Worm (Caenorhabditis elegans) whole organism, late embryonic: ENCODE results near the gene flp-6.

Source experiments
- F13H6.1 ChIP-seq: sonication (generic microtip); optimal IDR thresholded peaks from 2 replicates; lab custom pipeline; 2016; ENCODE audit warnings: missing genetic modification characterization, missing compliant biosample characterization
- K09A11.1 ChIP-seq: sonication (generic microtip); optimal IDR thresholded peaks from 2 replicates; lab custom pipeline; 2017; ENCODE audit warnings: antibody characterized with exemption, mild to moderate bottlenecking, missing genetic modification characterization, missing compliant biosample characterization; ENCODE audit not compliant: insufficient read depth
- T23F11.4 ChIP-seq: fragments of 200-800 bp; sonication (Bioruptor generic); optimal IDR thresholded peaks from 2 replicates; lab custom pipeline; 2018; ENCODE audit warnings: mild to moderate bottlenecking, missing genetic modification characterization, missing compliant biosample characterization
- Y22D7AL.16 ChIP-seq: sonication (generic microtip); optimal IDR thresholded peaks from 2 replicates; lab custom pipeline; 2016; ENCODE audit warnings: missing genetic modification characterization, missing compliant biosample characterization
- ahr-1 ChIP-seq: sonication (generic microtip); optimal IDR thresholded peaks from 2 replicates; lab custom pipeline; 2016; ENCODE audit warnings: missing genetic modification characterization, missing compliant biosample characterization
- ceh-14 ChIP-seq: sonication (generic microtip); optimal IDR thresholded peaks from 2 replicates; lab custom pipeline; 2016; ENCODE audit warnings: missing genotype, missing genetic modification characterization, missing compliant biosample characterization
- ceh-19 ChIP-seq: fragments of 200-800 bp; sonication (Bioruptor generic); optimal IDR thresholded peaks from 2 replicates; lab custom pipeline; 2018; ENCODE audit warnings: mild to moderate bottlenecking, missing genetic modification characterization, missing compliant biosample characterization
- ceh-2 ChIP-seq: sonication (generic microtip); optimal IDR thresholded peaks from 2 replicates; lab custom pipeline; 2016; ENCODE audit warnings: missing genotype, missing genetic modification characterization, missing compliant biosample characterization
- ceh-22 ChIP-seq: sonication (generic microtip); optimal IDR thresholded peaks from 2 replicates; lab custom pipeline; 2017; ENCODE audit warnings: missing biosample characterization, missing genetic modification characterization
- ceh-34 ChIP-seq: sonication (generic microtip); optimal IDR thresholded peaks from 2 replicates; lab custom pipeline; 2016; ENCODE audit warnings: mild to moderate bottlenecking, missing genetic modification characterization, missing compliant biosample characterization
- ceh-48 ChIP-seq: sonication (generic microtip); optimal IDR thresholded peaks from 2 replicates; lab custom pipeline; 2016; ENCODE audit warnings: missing genetic modification characterization, inconsistent platforms, missing compliant biosample characterization
- ceh-6 ChIP-seq: fragments of 200-800 bp; sonication (Bioruptor generic); optimal IDR thresholded peaks from 2 replicates; lab custom pipeline; 2018; ENCODE audit warnings: mild to moderate bottlenecking, missing genetic modification characterization, missing compliant biosample characterization
- dve-1 ChIP-seq: sonication (generic microtip); optimal IDR thresholded peaks from 2 replicates; lab custom pipeline; 2017; ENCODE audit warnings: antibody characterized with exemption, mild to moderate bottlenecking, missing genetic modification characterization, missing compliant biosample characterization
- elt-2 ChIP-seq: sonication (generic microtip); optimal IDR thresholded peaks from 2 replicates; lab custom pipeline; 2016; ENCODE audit warnings: missing genetic modification reagents, missing genetic modification characterization, missing compliant biosample characterization
- ets-4 ChIP-seq: sonication (generic microtip); optimal IDR thresholded peaks from 2 replicates; lab custom pipeline; 2016; ENCODE audit warnings: missing genetic modification characterization, missing compliant biosample characterization
- fax-1 ChIP-seq: sonication (generic microtip); optimal IDR thresholded peaks from 2 replicates; lab custom pipeline; 2016; ENCODE audit warnings: missing genotype, missing genetic modification characterization, missing compliant biosample characterization
- hlh-13 ChIP-seq: fragments of 200-800 bp; sonication (Bioruptor generic); optimal IDR thresholded peaks from 2 replicates; lab custom pipeline; 2018; ENCODE audit warnings: mild to moderate bottlenecking, missing genetic modification characterization, missing compliant biosample characterization
- lim-6 ChIP-seq: sonication (generic microtip); optimal IDR thresholded peaks from 2 replicates; lab custom pipeline; 2016; ENCODE audit warnings: missing genetic modification characterization, missing compliant biosample characterization
- mec-3 ChIP-seq: sonication (generic microtip); optimal IDR thresholded peaks from 2 replicates; lab custom pipeline; 2016; ENCODE audit warnings: borderline replicate concordance, missing genetic modification characterization, missing compliant biosample characterization
- nfya-1 ChIP-seq: sonication (generic microtip); optimal IDR thresholded peaks from 2 replicates; lab custom pipeline; 2017; ENCODE audit warnings: missing genetic modification characterization, mild to moderate bottlenecking, missing compliant biosample characterization, antibody characterized with exemption, moderate library complexity
- nhr-232 ChIP-seq: sonication (generic microtip); optimal IDR thresholded peaks from 2 replicates; lab custom pipeline; 2016; ENCODE audit warnings: missing genetic modification characterization, missing compliant biosample characterization
- npax-4 ChIP-seq: sonication (generic microtip); optimal IDR thresholded peaks from 2 replicates; lab custom pipeline; 2016; ENCODE audit warnings: missing genetic modification characterization, missing compliant biosample characterization
- pha-2 ChIP-seq: sonication (generic microtip); optimal IDR thresholded peaks from 2 replicates; lab custom pipeline; 2017; ENCODE audit warnings: mild to moderate bottlenecking, missing genetic modification characterization, missing compliant biosample characterization
- sdc-2 ChIP-seq: sonication (generic microtip); optimal IDR thresholded peaks from 2 replicates; lab custom pipeline; 2016; ENCODE audit warnings: missing genotype, missing genetic modification characterization, missing compliant biosample characterization
- sox-2 ChIP-seq: fragments of 200-800 bp; sonication (Bioruptor generic); IDR thresholded peaks from 2 replicates; pipeline ENCODE4 v1.3.6; 2022; ENCODE audit warnings: missing genetic modification reagents, missing genetic modification characterization, missing compliant biosample characterization
- sox-4 ChIP-seq: sonication (generic microtip); optimal IDR thresholded peaks from 2 replicates; lab custom pipeline; 2017; ENCODE audit warnings: mild to moderate bottlenecking, missing genetic modification characterization, inconsistent platforms, missing compliant biosample characterization
- tbx-7 ChIP-seq: sonication (generic microtip); optimal IDR thresholded peaks from 2 replicates; lab custom pipeline; 2016; ENCODE audit warnings: missing genotype, missing genetic modification characterization, missing compliant biosample characterization
- ttx-3 ChIP-seq: sonication (generic microtip); optimal IDR thresholded peaks from 2 replicates; lab custom pipeline; 2016; ENCODE audit warnings: missing genetic modification reagents, missing genetic modification characterization, missing compliant biosample characterization
- unc-3 ChIP-seq, 2 experiments: fragments of 200-800 bp in 1 of 2; sonication (Bioruptor generic) in 1 of 2; sonication (generic microtip) in 1 of 2; conservative IDR thresholded peaks in 1 of 2; optimal IDR thresholded peaks in 1 of 2; 2 replicates each; pipeline versions ENCODE4 v1.3.6 to Lab custom; 2016 to 2022; ENCODE audit warnings: missing compliant biosample characterization in 2 of 2, missing genetic modification characterization in 2 of 2, missing genetic modification reagents in 1 of 2
- unc-42 ChIP-seq: sonication (generic microtip); optimal IDR thresholded peaks from 2 replicates; lab custom pipeline; 2016; ENCODE audit warnings: missing genotype, missing genetic modification characterization, missing compliant biosample characterization
- unc-55 ChIP-seq: sonication (generic microtip); optimal IDR thresholded peaks from 2 replicates; lab custom pipeline; 2017; ENCODE audit warnings: missing biosample characterization, missing genetic modification reagents, missing genetic modification characterization
- unc-86 ChIP-seq: sonication (generic microtip); optimal IDR thresholded peaks from 2 replicates; lab custom pipeline; 2016; ENCODE audit warnings: missing genetic modification characterization, missing compliant biosample characterization
- ztf-16 ChIP-seq: sonication (generic microtip); optimal IDR thresholded peaks from 2 replicates; lab custom pipeline; 2017; ENCODE audit warnings: missing genetic modification characterization, missing compliant biosample characterization

flp-6 gene

ce11 chrV:9489411-9489810, 17.6 kb downstream of the flp-6 start, which contains the start of gene K06A4.10:
Gene K06A4.10, minus strand, starts transcription at chrV:9489800.
- no peak for TF ChIP-seq T23F11.4
- no peak for TF ChIP-seq lim-6 (tag; lab: Kevin White, UChicago)
- TF ChIP-seq ttx-3 (tag; lab: Kevin White, UChicago): no peak
- no peak for TF ChIP-seq ceh-2 (tag; lab: Kevin White, UChicago)
- no peak for TF ChIP-seq hlh-13 (GFP tag; lab: Kevin White, UChicago)
- no peak for TF ChIP-seq unc-42
- no peak for TF ChIP-seq unc-55 (GFP tag; lab: Kevin White, UChicago)
- TF ChIP-seq dve-1 (tag; lab: Kevin White, UChicago): no peak
- TF ChIP-seq sox-4 (tag; lab: Kevin White, UChicago): no peak
- TF ChIP-seq ceh-22 (tag; lab: Kevin White, UChicago): no peak
- TF ChIP-seq nfya-1: no peak
- no peak for TF ChIP-seq F13H6.1
- TF ChIP-seq mec-3 (tag; lab: Kevin White, UChicago): no peak

- TF ChIP-seq Y22D7AL.16 (no peak), elt-2 (peak; percentile 37)
These were observed 19.8 kb downstream of the flp-6 start, which contains the start of gene K06A4.7 for ce11 chrV:9491440-9492160. Gene K06A4.7, minus strand, starts transcription at chrV:9491490.

- TF ChIP-seq unc-86 (no peak), ceh-14 (no peak), nfya-1 (no peak), ceh-48 (no peak), ztf-16 (tag; lab: Kevin White, UChicago) (no peak), ahr-1 (no peak), sdc-2 (tag; lab: Kevin White, UChicago) (no peak)
These were observed 20.7 kb downstream of the flp-6 start for ce11 chrV:9492460-9492859.

ce11 chrV:9496742-9497141, 25.0 kb downstream of the flp-6 start, which contains the start of gene gsnl-1:
Gene gsnl-1, plus strand, starts transcription at chrV:9497042.
- TF ChIP-seq lim-6 (tag; lab: Kevin White, UChicago): no peak
- TF ChIP-seq, all 69 proteins: peak for 0

ce11 chrV:9499295-9499694, 27.5 kb downstream of the flp-6 start:
- TF ChIP-seq ceh-19 (GFP tag; lab: Kevin White, UChicago) (no peak), ceh-34 (tag; lab: Kevin White, UChicago) (no peak), sdc-2 (tag; lab: Kevin White, UChicago) (no peak), ets-4 (no peak), ceh-22 (tag; lab: Kevin White, UChicago) (no peak), fax-1 (tag; lab: Kevin White, UChicago) (no peak), Y22D7AL.16 (no peak), sox-4 (tag; lab: Kevin White, UChicago) (no peak), hlh-13 (GFP tag; lab: Kevin White, UChicago) (no peak), npax-4 (tag; lab: Kevin White, UChicago) (no peak), unc-3 (GFP tag; conservative IDR thresholded peaks at IDR 0.05; lab: Robert Waterston, UW) (no peak), unc-3 (tag; optimal IDR thresholded peaks at IDR 0.05; lab: Kevin White, UChicago) (no peak), ceh-6 (GFP tag; lab: Kevin White, UChicago) (no peak), F13H6.1 (no peak), pha-2 (tag; lab: Kevin White, UChicago) (no peak), nhr-232 (no peak), tbx-7 (tag; lab: Kevin White, UChicago) (no peak), K09A11.1 (tag; lab: Kevin White, UChicago) (no peak), sox-2 (GFP tag; lab: Robert Waterston, UW) (no peak)
